Worm (Caenorhabditis elegans) whole organism, midembryonic: Measurements from ENCODE around the gene grl-26.

Source experiments
- T22C8.4 ChIP-seq: fragments of 200-800 bp; sonication (Bioruptor generic); IDR thresholded peaks from 2 replicates; pipeline ENCODE4 v1.3.6; 2022; ENCODE audit warnings: missing genetic modification characterization, missing compliant biosample characterization
- cog-1 ChIP-seq: sonication (generic microtip); optimal IDR thresholded peaks from 2 replicates; lab custom pipeline; 2016; ENCODE audit warnings: missing genetic modification characterization, missing compliant biosample characterization
- flt-1 ChIP-seq: fragments of 200-800 bp; sonication (Bioruptor generic); IDR thresholded peaks from 2 replicates; pipeline ENCODE4 v1.3.6; 2022; ENCODE audit warnings: missing genetic modification characterization, missing compliant biosample characterization
- klf-2 ChIP-seq: fragments of 200-800 bp; sonication (Bioruptor generic); conservative IDR thresholded peaks from 2 replicates; pipeline ENCODE4 v1.3.6; 2022; ENCODE audit warnings: missing genetic modification reagents, missing genetic modification characterization, missing compliant biosample characterization
- med-1 ChIP-seq: sonication (generic microtip); optimal IDR thresholded peaks from 2 replicates; lab custom pipeline; 2017; ENCODE audit warnings: missing genetic modification characterization, mild to moderate bottlenecking, missing compliant biosample characterization, antibody characterized with exemption, missing genetic modification reagents; ENCODE audit not compliant: insufficient read depth
- ref-1 ChIP-seq: fragments of 200-800 bp; sonication (Bioruptor generic); conservative IDR thresholded peaks from 2 replicates; pipeline ENCODE4 v1.3.6; 2022; ENCODE audit warnings: missing genetic modification reagents, missing genetic modification characterization, missing compliant biosample characterization
- ztf-23 ChIP-seq: fragments of 200-800 bp; sonication (Bioruptor generic); IDR thresholded peaks from 2 replicates; pipeline ENCODE4 v1.3.6; 2022; ENCODE audit warnings: missing genetic modification reagents, missing genetic modification characterization, missing compliant biosample characterization
- ztf-29 ChIP-seq: fragments of 200-800 bp; sonication (Bioruptor generic); IDR thresholded peaks from 2 replicates; pipeline ENCODE4 v1.3.6; 2022; ENCODE audit warnings: missing genetic modification reagents, missing genetic modification characterization, missing compliant biosample characterization

- TF ChIP-seq klf-2 (GFP tag; lab: Robert Waterston, UW), result no peak
- TF ChIP-seq ztf-23 (GFP tag; lab: Robert Waterston, UW), result 0 out of 2 replicates have a peak, but pooled peaks have one; percentile 47
- TF ChIP-seq ref-1 (GFP tag; lab: Robert Waterston, UW), result no peak
- no peak for TF ChIP-seq ztf-29
- no peak for TF ChIP-seq T22C8.4 (GFP tag; lab: Robert Waterston, UW)
- TF ChIP-seq flt-1 (GFP tag; lab: Robert Waterston, UW), result peak; percentile 21; the same call in 1 of the 2 replicates
- TF ChIP-seq med-1 (GFP tag; lab: Kevin White, UChicago), result no peak
- peak; percentile 22 for TF ChIP-seq cog-1 (tag; lab: Kevin White, UChicago)
Measured at ce11 chrIV:372146-372789, 49.7 kb upstream of the grl-26 start.
